Fruit fly (Drosophila melanogaster): ENCODE results near the gene CG14309.

Gene CG14309

dm6 chr3R:18366644-18366985, 18.3 kb downstream of the CG14309 start:
- TF ChIP-seq insv (optimal IDR thresholded peaks at IDR 0.05) (no peak), psq (optimal IDR thresholded peaks at IDR 0.05) (no peak), Sin3A (optimal IDR thresholded peaks at IDR 0.05) (no peak), Myc (optimal IDR thresholded peaks at IDR 0.05) (no peak), h (optimal IDR thresholded peaks at IDR 0.05) (no peak), ttk (optimal IDR thresholded peaks at IDR 0.05) (no peak)

- TF ChIP-seq psq (optimal IDR thresholded peaks at IDR 0.05), result no peak
- TF ChIP-seq insv (optimal IDR thresholded peaks at IDR 0.05), result no peak
- TF ChIP-seq Myc (optimal IDR thresholded peaks at IDR 0.05), result no peak
- no peak for TF ChIP-seq h (optimal IDR thresholded peaks at IDR 0.05)
- TF ChIP-seq ttk (optimal IDR thresholded peaks at IDR 0.05), result no peak
- no peak for TF ChIP-seq Sin3A (optimal IDR thresholded peaks at IDR 0.05)
Observed at dm6 chr3R:18365978-18366643, 18.8 kb downstream of the CG14309 start, which contains the start of the genes WRNexo and Nup43. Gene WRNexo (minus strand): TSS chr3R:18366162. Gene Nup43 (plus strand): TSS chr3R:18366638.

- TF ChIP-seq Myc (optimal IDR thresholded peaks at IDR 0.05) (no peak), Sin3A (optimal IDR thresholded peaks at IDR 0.05) (no peak), psq (optimal IDR thresholded peaks at IDR 0.05) (no peak), ttk (optimal IDR thresholded peaks at IDR 0.05) (no peak), h (optimal IDR thresholded peaks at IDR 0.05) (no peak), insv (optimal IDR thresholded peaks at IDR 0.05) (no peak)
Observed at dm6 chr3R:18361694-18362093, 23.2 kb downstream of the CG14309 start, which contains the start of gene hmw. Gene hmw (plus strand): TSS chr3R:18361994.

DNA sequence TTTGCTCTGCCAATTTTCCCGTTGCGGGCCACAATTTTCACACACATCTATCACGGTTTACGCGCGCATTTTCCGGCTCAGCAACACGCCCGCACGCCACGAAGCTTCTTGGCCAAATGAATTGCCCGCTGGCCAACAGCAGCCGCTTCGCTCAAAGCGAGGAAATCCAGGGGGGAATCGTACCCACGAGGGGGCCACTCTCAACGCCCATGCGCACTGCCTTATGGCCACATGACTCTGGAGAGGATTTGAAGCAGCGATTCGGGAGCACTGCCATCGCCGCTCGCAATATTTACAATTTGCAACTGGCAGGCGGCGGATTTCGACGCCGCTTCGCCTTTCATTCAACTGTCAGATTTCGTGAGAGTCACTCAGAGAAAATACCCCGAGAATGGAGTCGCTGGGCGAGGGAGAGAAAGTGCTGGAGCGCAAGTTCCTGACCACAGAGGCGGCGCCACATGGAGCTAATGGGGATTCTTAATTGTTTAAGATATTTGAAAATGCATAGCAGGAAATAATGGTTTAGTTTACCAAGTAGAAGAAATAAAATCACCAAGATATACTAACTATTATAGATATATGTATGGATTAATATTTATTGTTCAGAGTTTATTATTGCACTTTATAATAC, 24.1 kb downstream of the CG14309 start, which contains the start of gene CG15803:
Gene CG15803, minus strand, starts transcription at position 99 of the 631 bp plus-strand sequence.
- TF ChIP-seq Myc (optimal IDR thresholded peaks at IDR 0.05), result no peak
- no peak for TF ChIP-seq insv (optimal IDR thresholded peaks at IDR 0.05)
- TF ChIP-seq psq (optimal IDR thresholded peaks at IDR 0.05), result no peak
- no peak for TF ChIP-seq h (optimal IDR thresholded peaks at IDR 0.05)
- no peak for TF ChIP-seq Sin3A (optimal IDR thresholded peaks at IDR 0.05)
- TF ChIP-seq ttk (optimal IDR thresholded peaks at IDR 0.05), result no peak

DNA sequence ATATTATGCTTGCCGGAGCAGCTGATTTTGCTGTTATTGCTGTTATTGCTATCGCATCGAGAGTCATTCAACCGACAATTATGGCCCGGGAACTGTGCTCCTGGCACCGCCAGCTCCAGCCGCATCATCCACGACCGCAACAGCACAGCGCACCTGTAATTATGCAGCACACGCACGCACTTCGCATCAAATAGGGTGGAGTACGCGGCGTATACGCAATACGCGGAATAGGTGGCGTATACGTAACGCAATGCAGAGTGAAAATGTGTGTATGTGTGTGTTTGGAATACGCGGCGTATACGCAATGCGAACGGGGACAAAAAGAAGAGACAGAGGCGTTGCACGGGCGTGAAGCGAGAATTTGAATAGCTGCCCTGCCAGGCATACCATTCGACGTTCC, 29.1 kb downstream of the CG14309 start:
- TF ChIP-seq psq (optimal IDR thresholded peaks at IDR 0.05), result no peak
- TF ChIP-seq Sin3A (optimal IDR thresholded peaks at IDR 0.05), result no peak
- no peak for TF ChIP-seq h (optimal IDR thresholded peaks at IDR 0.05)
- TF ChIP-seq Myc (optimal IDR thresholded peaks at IDR 0.05), result no peak
- TF ChIP-seq ttk (optimal IDR thresholded peaks at IDR 0.05), result no peak
- TF ChIP-seq insv (optimal IDR thresholded peaks at IDR 0.05), result no peak

- TF ChIP-seq h (optimal IDR thresholded peaks at IDR 0.05), result no peak
- TF ChIP-seq psq (optimal IDR thresholded peaks at IDR 0.05), result no peak
- no peak for TF ChIP-seq insv (optimal IDR thresholded peaks at IDR 0.05)
- TF ChIP-seq Myc (optimal IDR thresholded peaks at IDR 0.05), result no peak
- no peak for TF ChIP-seq ttk (optimal IDR thresholded peaks at IDR 0.05)
- no peak for TF ChIP-seq Sin3A (optimal IDR thresholded peaks at IDR 0.05)
Observed at dm6 chr3R:18338493-18338892, 46.4 kb downstream of the CG14309 start.
